Worm (Caenorhabditis elegans) whole organism, L2 larva: Measurements from ENCODE around the gene F08F8.7.
A peak's percentile ranks its signal among the peaks of the same experiment; 100 is the strongest.

Source experiments
- C34F6.9 ChIP-seq: fragments of 150-350 bp; optimal IDR thresholded peaks from 2 replicates; lab custom pipeline; 2014; ENCODE audit warnings: missing biosample characterization, missing genetic modification characterization
- F13H6.1 ChIP-seq: sonication (generic microtip); optimal IDR thresholded peaks from 2 replicates; lab custom pipeline; 2016; ENCODE audit warnings: missing genetic modification characterization, missing compliant biosample characterization
- R02D3.7 ChIP-seq: fragments of 150-350 bp; optimal IDR thresholded peaks from 2 replicates; lab custom pipeline; 2014; ENCODE audit warnings: missing biosample characterization, missing genetic modification characterization
- Y55F3AM.14 ChIP-seq: fragments of 200-800 bp; sonication (Bioruptor generic); optimal IDR thresholded peaks from 2 replicates; lab custom pipeline; 2018; ENCODE audit warnings: mild to moderate bottlenecking, missing genetic modification characterization, missing compliant biosample characterization
- ZK546.5 ChIP-seq: sonication (generic microtip); optimal IDR thresholded peaks from 2 replicates; lab custom pipeline; 2017; ENCODE audit warnings: missing biosample characterization, missing genetic modification characterization
- alr-1 ChIP-seq: fragments of 150-350 bp; optimal IDR thresholded peaks from 2 replicates; lab custom pipeline; 2014; ENCODE audit warnings: missing biosample characterization, missing genetic modification characterization
- aly-2 ChIP-seq: fragments of 150-350 bp; optimal IDR thresholded peaks from 2 replicates; lab custom pipeline; 2014; ENCODE audit warnings: missing biosample characterization, missing genetic modification characterization
- ama-1 ChIP-seq: fragments of 150-350 bp; optimal IDR thresholded peaks from 2 replicates; lab custom pipeline; 2018; ENCODE audit warnings: inconsistent platforms
- blmp-1 ChIP-seq: sonication (generic microtip); optimal IDR thresholded peaks from 2 replicates; lab custom pipeline; 2017; ENCODE audit warnings: missing genetic modification characterization, mild to moderate bottlenecking, missing compliant biosample characterization, antibody characterized with exemption, moderate library complexity; ENCODE audit not compliant: insufficient read depth
- ceh-16 ChIP-seq: fragments of 150-350 bp; optimal IDR thresholded peaks from 2 replicates; lab custom pipeline; 2014; ENCODE audit warnings: missing biosample characterization, missing genetic modification characterization
- ceh-82 ChIP-seq: fragments of 150-350 bp; optimal IDR thresholded peaks from 2 replicates; lab custom pipeline; 2014; ENCODE audit warnings: missing biosample characterization, missing genetic modification characterization
- crh-2 ChIP-seq: sonication (generic microtip); optimal IDR thresholded peaks from 2 replicates; lab custom pipeline; 2017; ENCODE audit warnings: missing biosample characterization, missing genetic modification characterization
- dmd-4 ChIP-seq: sonication (generic microtip); optimal IDR thresholded peaks from 2 replicates; lab custom pipeline; 2017; ENCODE audit warnings: missing biosample characterization, missing genetic modification characterization
- fos-1 ChIP-seq: fragments of 150-350 bp; optimal IDR thresholded peaks from 2 replicates; lab custom pipeline; 2014; ENCODE audit warnings: missing biosample characterization, missing genetic modification characterization
- gmeb-1 ChIP-seq: fragments of 150-350 bp; optimal IDR thresholded peaks from 2 replicates; lab custom pipeline; 2014; ENCODE audit warnings: missing biosample characterization, missing genetic modification characterization
- lin-11 ChIP-seq: fragments of 150-350 bp; sonication (generic microtip); optimal IDR thresholded peaks from 2 replicates; lab custom pipeline; 2014; ENCODE audit warnings: missing biosample characterization, missing genetic modification characterization, inconsistent platforms, mixed read lengths
- lin-13 ChIP-seq: fragments of 150-350 bp; optimal IDR thresholded peaks from 2 replicates; lab custom pipeline; 2014; ENCODE audit warnings: missing biosample characterization, missing genetic modification reagents, missing genetic modification characterization
- lin-39 ChIP-seq: fragments of 150-350 bp; optimal IDR thresholded peaks from 2 replicates; lab custom pipeline; 2014; ENCODE audit warnings: missing biosample characterization, missing genetic modification reagents, missing genetic modification characterization
- lsy-2 ChIP-seq, 2 experiments: fragments of 150-350 bp in 1 of 2; sonication (generic microtip) in 1 of 2; optimal IDR thresholded peaks; 2 replicates each; lab custom pipeline; 2014 to 2017; ENCODE audit warnings: missing biosample characterization in 2 of 2, missing genetic modification characterization in 2 of 2
- mab-5 ChIP-seq: fragments of 150-350 bp; optimal IDR thresholded peaks from 2 replicates; lab custom pipeline; 2014; ENCODE audit warnings: missing biosample characterization, missing genetic modification characterization
- mdl-1 ChIP-seq, 2 experiments: fragments of 150-350 bp in 1 of 2; sonication (generic microtip) in 1 of 2; optimal IDR thresholded peaks; 2 replicates each; lab custom pipeline; 2017; ENCODE audit warnings: missing biosample characterization in 2 of 2, missing genetic modification characterization in 2 of 2
- nhr-11 ChIP-seq: fragments of 150-350 bp; optimal IDR thresholded peaks from 2 replicates; lab custom pipeline; 2014; ENCODE audit warnings: missing biosample characterization, missing genetic modification characterization
- nhr-12 ChIP-seq: fragments of 150-350 bp; optimal IDR thresholded peaks from 2 replicates; lab custom pipeline; 2014; ENCODE audit warnings: missing biosample characterization, missing genetic modification characterization
- nhr-129 ChIP-seq: fragments of 150-350 bp; optimal IDR thresholded peaks from 2 replicates; lab custom pipeline; 2014; ENCODE audit warnings: missing biosample characterization, missing genetic modification characterization
- nhr-21 ChIP-seq: fragments of 150-350 bp; optimal IDR thresholded peaks from 2 replicates; lab custom pipeline; 2014; ENCODE audit warnings: missing biosample characterization, missing genetic modification characterization
- nhr-23 ChIP-seq: fragments of 150-350 bp; optimal IDR thresholded peaks from 2 replicates; lab custom pipeline; 2014; ENCODE audit warnings: missing biosample characterization, missing genetic modification reagents, missing genetic modification characterization
- nhr-237 ChIP-seq: fragments of 150-350 bp; optimal IDR thresholded peaks from 2 replicates; lab custom pipeline; 2014; ENCODE audit warnings: missing biosample characterization, missing genetic modification characterization
- nhr-25 ChIP-seq: fragments of 150-350 bp; sonication (generic microtip); optimal IDR thresholded peaks from 3 replicates; lab custom pipeline; 2014; ENCODE audit warnings: missing biosample characterization, missing genetic modification characterization
- nhr-6 ChIP-seq: fragments of 150-350 bp; optimal IDR thresholded peaks from 2 replicates; lab custom pipeline; 2014; ENCODE audit warnings: missing biosample characterization, missing genetic modification characterization
- nhr-77 ChIP-seq: fragments of 150-350 bp; optimal IDR thresholded peaks from 2 replicates; lab custom pipeline; 2014; ENCODE audit warnings: missing biosample characterization, missing genetic modification characterization
- peb-1 ChIP-seq: fragments of 150-350 bp; optimal IDR thresholded peaks from 2 replicates; lab custom pipeline; 2014; ENCODE audit warnings: missing biosample characterization, missing genetic modification characterization
- sem-4 ChIP-seq: fragments of 150-350 bp; optimal IDR thresholded peaks from 2 replicates; lab custom pipeline; 2014; ENCODE audit warnings: missing biosample characterization, missing genetic modification reagents, missing genetic modification characterization
- skn-1 ChIP-seq: sonication (generic microtip); optimal IDR thresholded peaks from 2 replicates; lab custom pipeline; 2017; ENCODE audit warnings: missing biosample characterization, missing genetic modification characterization
- sma-3 ChIP-seq: sonication (generic microtip); optimal IDR thresholded peaks from 2 replicates; lab custom pipeline; 2016; ENCODE audit warnings: missing genetic modification reagents, missing genetic modification characterization, missing compliant biosample characterization
- sma-9 ChIP-seq, 2 experiments: fragments of 150-350 bp in 1 of 2; sonication (generic microtip) in 1 of 2; optimal IDR thresholded peaks; 2 replicates each; lab custom pipeline; 2014 to 2016; ENCODE audit warnings: missing genetic modification characterization in 2 of 2, mild to moderate bottlenecking in 1 of 2, missing biosample characterization in 1 of 2, missing compliant biosample characterization in 1 of 2, missing genetic modification reagents in 1 of 2, moderate library complexity in 1 of 2
- snpc-4 ChIP-seq: fragments of 150-350 bp; optimal IDR thresholded peaks from 2 replicates; lab custom pipeline; 2014; ENCODE audit warnings: missing biosample characterization, missing genetic modification characterization
- unc-55 ChIP-seq: fragments of 150-350 bp; sonication (generic microtip); optimal IDR thresholded peaks from 3 replicates; lab custom pipeline; 2014; ENCODE audit warnings: missing biosample characterization, missing genetic modification reagents, missing genetic modification characterization
- unc-62 ChIP-seq: fragments of 150-350 bp; optimal IDR thresholded peaks from 2 replicates; lab custom pipeline; 2014; ENCODE audit warnings: missing biosample characterization, missing genetic modification reagents, missing genetic modification characterization
- ztf-11 ChIP-seq: sonication (generic microtip); optimal IDR thresholded peaks from 2 replicates; lab custom pipeline; 2017; ENCODE audit warnings: missing biosample characterization, missing genetic modification characterization
- ztf-4 ChIP-seq: fragments of 150-350 bp; optimal IDR thresholded peaks from 2 replicates; lab custom pipeline; 2014; ENCODE audit warnings: missing biosample characterization, missing genetic modification characterization

F08F8.7 gene

ce11 chrIII:7376143-7376802, 29.3 kb upstream of the F08F8.7 start (continued):
- TF ChIP-seq unc-55 = peak; percentile 52
- TF ChIP-seq lsy-2 (tag; optimal IDR thresholded peaks at IDR 0.05; lab: Kevin White, UChicago) = peak; percentile 33 to 76
- TF ChIP-seq lin-39 (tag; lab: Kevin White, UChicago) = no peak
- peak; percentile 82 for TF ChIP-seq C34F6.9 (tag; lab: Kevin White, UChicago)
- TF ChIP-seq nhr-25 (tag; lab: Kevin White, UChicago) = peak; percentile 97
- peak; percentile 41 for TF ChIP-seq snpc-4 (tag; lab: Kevin White, UChicago)
- TF ChIP-seq nhr-77 (tag; lab: Kevin White, UChicago) = no peak
- TF ChIP-seq nhr-12 (tag; lab: Kevin White, UChicago) = no peak
- TF ChIP-seq Y55F3AM.14 (GFP tag; lab: Kevin White, UChicago) = peak; percentile 66
- TF ChIP-seq lin-13 = peak; percentile 17
- TF ChIP-seq nhr-23 (tag; lab: Kevin White, UChicago) = no peak
- TF ChIP-seq fos-1 (tag; lab: Kevin White, UChicago) = peak; percentile 75
- TF ChIP-seq nhr-237 (tag; lab: Kevin White, UChicago) = no peak
- no peak for TF ChIP-seq peb-1 (tag; lab: Kevin White, UChicago)
- TF ChIP-seq gmeb-1 (tag; lab: Kevin White, UChicago) = peak; percentile 69
- peak; percentile 92 for TF ChIP-seq nhr-129 (tag; lab: Kevin White, UChicago)
- TF ChIP-seq alr-1 (tag; lab: Kevin White, UChicago) = no peak
- TF ChIP-seq ceh-16 (tag; lab: Kevin White, UChicago) = no peak
- TF ChIP-seq skn-1 = peak; percentile 16
- peak; percentile 92 for TF ChIP-seq crh-2 (tag; lab: Kevin White, UChicago)
- TF ChIP-seq ZK546.5 (tag; lab: Kevin White, UChicago) = no peak
- no peak for TF ChIP-seq lin-11 (tag; lab: Kevin White, UChicago)
- peak; percentile 95 for TF ChIP-seq sma-3 (GFP tag; lab: Kevin White, UChicago)
- peak; percentile 92 to 96 for TF ChIP-seq mdl-1 (tag; optimal IDR thresholded peaks at IDR 0.05; lab: Kevin White, UChicago)

DNA sequence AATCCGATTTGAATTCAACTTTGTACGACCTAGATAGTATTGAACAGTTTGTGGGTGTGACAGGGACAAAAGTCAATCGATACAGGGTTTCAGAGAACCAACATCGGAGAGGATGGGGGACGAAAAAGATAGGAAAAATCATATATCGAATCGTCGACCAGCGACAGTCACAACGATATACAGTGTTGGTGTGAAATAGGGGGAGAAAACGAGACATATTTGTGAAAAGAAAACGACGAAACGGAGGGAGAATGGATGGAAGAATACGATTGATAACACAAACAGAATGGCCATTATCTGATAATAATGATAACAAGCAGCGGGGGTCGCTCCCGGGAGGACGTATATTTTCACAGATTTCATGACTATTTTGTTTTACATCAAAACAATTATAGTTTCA, 28.5 kb upstream of the F08F8.7 start:
- TF ChIP-seq nhr-77 (tag; lab: Kevin White, UChicago) (no peak), ceh-16 (tag; lab: Kevin White, UChicago) (no peak), nhr-6 (tag; lab: Kevin White, UChicago) (no peak), nhr-21 (tag; lab: Kevin White, UChicago) (peak; percentile 30), ztf-11 (tag; lab: Kevin White, UChicago) (no peak), unc-55 (no peak), snpc-4 (tag; lab: Kevin White, UChicago) (no peak), peb-1 (tag; lab: Kevin White, UChicago) (no peak), skn-1 (no peak), F13H6.1 (tag; lab: Kevin White, UChicago) (no peak), blmp-1 (tag; lab: Kevin White, UChicago) (no peak), nhr-12 (tag; lab: Kevin White, UChicago) (no peak), ama-1 (lab: Kevin White, UChicago) (peak; percentile 7), nhr-237 (tag; lab: Kevin White, UChicago) (no peak), ztf-4 (tag; lab: Kevin White, UChicago) (no peak), alr-1 (tag; lab: Kevin White, UChicago) (no peak), nhr-11 (tag; lab: Kevin White, UChicago) (no peak), sma-3 (GFP tag; lab: Kevin White, UChicago) (peak; percentile 52), ceh-82 (tag; lab: Kevin White, UChicago) (no peak), lin-39 (tag; lab: Kevin White, UChicago) (no peak), ZK546.5 (tag; lab: Kevin White, UChicago) (no peak), dmd-4 (tag; lab: Kevin White, UChicago) (no peak), mdl-1 (tag; optimal IDR thresholded peaks at IDR 0.05; lab: Kevin White, UChicago) (no peak), sem-4 (tag; lab: Kevin White, UChicago) (no peak), R02D3.7 (tag; lab: Kevin White, UChicago) (no peak), mab-5 (tag; lab: Kevin White, UChicago) (no peak), lsy-2 (tag; optimal IDR thresholded peaks at IDR 0.05; lab: Kevin White, UChicago) (no peak), unc-62 (GFP tag; lab: Kevin White, UChicago) (no peak), fos-1 (tag; lab: Kevin White, UChicago) (peak; percentile 88), crh-2 (tag; lab: Kevin White, UChicago) (peak; percentile 24), sma-9 (GFP tag; optimal IDR thresholded peaks at IDR 0.05; lab: Kevin White, UChicago) (peak; percentile 9), sma-9 (tag; optimal IDR thresholded peaks at IDR 0.05; lab: Kevin White, UChicago) (no peak), Y55F3AM.14 (GFP tag; lab: Kevin White, UChicago) (no peak), aly-2 (tag; lab: Kevin White, UChicago) (no peak), gmeb-1 (tag; lab: Kevin White, UChicago) (no peak), nhr-129 (tag; lab: Kevin White, UChicago) (peak; percentile 39)
- TF ChIP-seq, all 48 proteins: peak for 7
